Worm (Caenorhabditis elegans) whole organism, L3 larva: ENCODE measurements around the gene ztf-13.
A peak's percentile ranks its signal among the peaks of the same experiment; 100 is the strongest.

ENCODE experiments used
- aly-2 ChIP-seq: fragments of 150-350 bp; optimal IDR thresholded peaks from 2 replicates; lab custom pipeline; 2014; ENCODE audit warnings: missing biosample characterization, missing genetic modification characterization
- elt-1 ChIP-seq: fragments of 150-350 bp; optimal IDR thresholded peaks from 2 replicates; lab custom pipeline; 2014; ENCODE audit warnings: missing biosample characterization, missing genetic modification characterization
- lin-39 ChIP-seq: fragments of 150-350 bp; optimal IDR thresholded peaks from 2 replicates; lab custom pipeline; 2018; ENCODE audit warnings: missing biosample characterization, missing genetic modification reagents, missing genetic modification characterization
- nhr-12 ChIP-seq: fragments of 150-350 bp; optimal IDR thresholded peaks from 2 replicates; lab custom pipeline; 2014; ENCODE audit warnings: missing biosample characterization, missing genetic modification characterization
- nhr-237 ChIP-seq: fragments of 150-350 bp; optimal IDR thresholded peaks from 2 replicates; lab custom pipeline; 2014; ENCODE audit warnings: missing biosample characterization, missing genetic modification characterization

- TF ChIP-seq nhr-12 (tag; lab: Kevin White, UChicago) (no peak), elt-1 (no peak), aly-2 (tag; lab: Kevin White, UChicago) (no peak), lin-39 (tag; lab: Kevin White, UChicago) (peak; percentile 89), nhr-237 (tag; lab: Kevin White, UChicago) (no peak)
Measured at ce11 chrX:3126233-3126632, 24.3 kb upstream of the ztf-13 start.
